Worm (Caenorhabditis elegans): ENCODE results near the gene clec-73.

DNA sequence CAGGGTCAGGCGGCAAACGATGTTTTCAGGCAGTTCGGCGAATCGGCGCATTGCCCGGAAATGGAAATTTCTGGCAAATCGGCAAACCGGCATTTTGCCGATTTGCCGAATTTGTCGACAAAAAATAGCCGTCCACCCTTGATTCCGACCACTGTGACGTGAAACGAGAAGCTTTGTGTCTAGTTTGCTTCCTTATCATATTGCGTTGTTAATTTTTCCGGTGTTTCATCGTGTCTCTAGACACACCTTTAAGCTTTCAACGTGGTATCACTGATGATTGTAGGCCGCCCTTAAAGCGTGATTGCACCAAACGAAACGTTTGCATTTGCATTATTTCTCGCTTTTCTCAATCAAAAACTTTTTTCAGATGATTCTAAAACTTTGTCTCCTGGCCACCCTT lies 18.9 kb downstream of the clec-73 start, which contains the start of gene clec-71:
- TF ChIP-seq lin-13 (GFP tag; optimal IDR thresholded peaks at IDR 0.05) (no peak), sem-4 (tag; optimal IDR thresholded peaks at IDR 0.05) (no peak), skn-1 (tag; optimal IDR thresholded peaks at IDR 0.05) (no peak), elt-1 (tag; optimal IDR thresholded peaks at IDR 0.05) (no peak), nhr-21 (tag; optimal IDR thresholded peaks at IDR 0.05) (no peak), lin-39 (tag; optimal IDR thresholded peaks at IDR 0.05) (no peak), nhr-12 (tag; optimal IDR thresholded peaks at IDR 0.05) (no peak), lin-11 (tag; optimal IDR thresholded peaks at IDR 0.05) (no peak)

Measured in whole organism, L2 larva.